Worm (Caenorhabditis elegans) whole organism, late embryonic: ENCODE measurements around the gene srx-22.

ENCODE experiments used
- K02D7.2 ChIP-seq: sonication (generic microtip); optimal IDR thresholded peaks from 2 replicates; lab custom pipeline; 2017; ENCODE audit warnings: mild to moderate bottlenecking, missing genetic modification characterization, missing compliant biosample characterization
- ceh-18 ChIP-seq: sonication (generic microtip); optimal IDR thresholded peaks from 2 replicates; lab custom pipeline; 2016; ENCODE audit warnings: missing genetic modification characterization, missing compliant biosample characterization
- elt-2 ChIP-seq: sonication (generic microtip); optimal IDR thresholded peaks from 2 replicates; lab custom pipeline; 2016; ENCODE audit warnings: missing genetic modification reagents, missing genetic modification characterization, missing compliant biosample characterization
- fax-1 ChIP-seq: sonication (generic microtip); optimal IDR thresholded peaks from 2 replicates; lab custom pipeline; 2016; ENCODE audit warnings: missing genotype, missing genetic modification characterization, missing compliant biosample characterization
- hlh-15 ChIP-seq: sonication (generic microtip); optimal IDR thresholded peaks from 2 replicates; lab custom pipeline; 2016; ENCODE audit warnings: missing genetic modification characterization, missing compliant biosample characterization
- hlh-30 ChIP-seq: sonication (generic microtip); optimal IDR thresholded peaks from 2 replicates; lab custom pipeline; 2017; ENCODE audit warnings: antibody characterized with exemption, missing genetic modification characterization, missing compliant biosample characterization; ENCODE audit not compliant: insufficient read depth
- lin-11 ChIP-seq: fragments of 200-800 bp; sonication (Bioruptor generic); optimal IDR thresholded peaks from 2 replicates; lab custom pipeline; 2018; ENCODE audit warnings: mild to moderate bottlenecking, missing genetic modification characterization, missing compliant biosample characterization
- nfya-1 ChIP-seq: sonication (generic microtip); optimal IDR thresholded peaks from 2 replicates; lab custom pipeline; 2017; ENCODE audit warnings: missing genetic modification characterization, mild to moderate bottlenecking, missing compliant biosample characterization, antibody characterized with exemption, moderate library complexity
- sox-2 ChIP-seq: fragments of 200-800 bp; sonication (Bioruptor generic); IDR thresholded peaks from 2 replicates; pipeline ENCODE4 v1.3.6; 2022; ENCODE audit warnings: missing genetic modification reagents, missing genetic modification characterization, missing compliant biosample characterization
- tbx-7 ChIP-seq: sonication (generic microtip); optimal IDR thresholded peaks from 2 replicates; lab custom pipeline; 2016; ENCODE audit warnings: missing genotype, missing genetic modification characterization, missing compliant biosample characterization
- ttx-3 ChIP-seq: sonication (generic microtip); optimal IDR thresholded peaks from 2 replicates; lab custom pipeline; 2016; ENCODE audit warnings: missing genetic modification reagents, missing genetic modification characterization, missing compliant biosample characterization
- unc-55 ChIP-seq: sonication (generic microtip); optimal IDR thresholded peaks from 2 replicates; lab custom pipeline; 2017; ENCODE audit warnings: missing biosample characterization, missing genetic modification reagents, missing genetic modification characterization

The srx-22 gene

DNA sequence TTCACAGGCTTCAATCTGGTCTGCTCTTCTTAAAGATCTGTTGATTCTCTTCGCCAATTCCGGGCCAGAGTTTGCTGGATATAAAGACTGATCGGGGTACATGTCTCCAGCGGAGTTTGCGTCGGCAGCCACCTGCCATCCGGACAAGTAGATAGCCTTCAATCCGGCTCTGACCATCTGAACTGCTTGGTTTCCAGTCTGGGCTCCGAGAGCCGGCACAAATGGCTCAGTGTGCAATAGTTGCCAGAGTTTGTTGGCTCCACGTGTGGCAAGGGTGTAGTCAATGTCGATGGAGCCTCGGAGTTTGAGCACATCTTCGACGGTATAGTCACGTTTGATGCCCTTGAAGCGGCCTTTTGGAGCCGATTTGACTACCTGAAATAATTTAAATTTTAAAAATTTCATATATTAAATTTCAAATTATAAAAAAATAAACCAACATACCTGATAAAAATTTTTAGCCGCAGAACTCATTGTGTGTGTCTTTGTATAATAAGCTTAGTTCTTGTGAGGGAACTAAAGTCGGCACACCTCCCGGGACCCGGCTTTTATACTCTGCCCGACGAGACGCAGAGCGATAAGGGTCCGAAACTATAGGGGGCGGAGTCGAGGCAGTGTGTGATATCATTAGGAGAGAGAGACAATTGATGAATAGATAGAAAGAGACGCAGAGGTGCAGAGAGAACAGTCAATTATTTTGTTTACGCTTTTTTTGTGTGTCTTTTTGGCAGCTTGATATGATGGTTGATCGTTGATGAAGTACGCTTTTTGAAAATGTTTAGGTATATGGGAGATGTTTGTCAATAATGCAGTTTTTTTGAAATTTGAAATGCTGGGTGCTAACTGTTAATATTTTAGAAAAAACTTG lies 48.0 kb downstream of the srx-22 start, which contains the start of the genes icl-1 and srh-2:
Gene icl-1, minus strand, starts transcription at position 521 of the 868 bp plus-strand sequence.
Gene srh-2, plus strand, starts transcription at position 818 of the 868 bp plus-strand sequence.
- TF ChIP-seq ceh-18 (tag; lab: Kevin White, UChicago) (peak; percentile 14), nfya-1 (peak; percentile 19), K02D7.2 (tag; lab: Kevin White, UChicago) (peak; percentile 2), elt-2 (peak; percentile 78), fax-1 (tag; lab: Kevin White, UChicago) (no peak), unc-55 (GFP tag; lab: Kevin White, UChicago) (peak; percentile 19), hlh-15 (tag; lab: Kevin White, UChicago) (no peak), tbx-7 (tag; lab: Kevin White, UChicago) (no peak)
- TF ChIP-seq, all 69 proteins: peak for 5

- TF ChIP-seq ttx-3 (tag; lab: Kevin White, UChicago) (no peak), hlh-30 (tag; lab: Kevin White, UChicago) (peak; percentile 6), sox-2 (no peak)
Observed at ce11 chrV:728822-729493, 49.2 kb downstream of the srx-22 start.

ce11 chrV:730216-730615 lies 50.5 kb downstream of the srx-22 start:
- no peak for TF ChIP-seq lin-11
- TF ChIP-seq hlh-30 (tag; lab: Kevin White, UChicago), result peak; percentile 7
